Fruit fly (Drosophila melanogaster) whole organism, pupa: Measurements from ENCODE around the gene CG46339.

Source experiments
- CG14655 ChIP-seq: fragments of 200-800 bp; sonication (Bioruptor generic); optimal IDR thresholded peaks from 3 replicates; lab custom pipeline; 2017; ENCODE audit warnings: mild to moderate bottlenecking, missing biosample characterization, missing genetic modification reagents, missing genetic modification characterization
- CG32121 ChIP-seq: fragments of 200-800 bp; sonication (Bioruptor generic); IDR thresholded peaks from 2 replicates; pipeline ENCODE4 v1.3.6; 2022; ENCODE audit warnings: missing biosample characterization, missing genetic modification characterization
- D1 ChIP-seq: fragments of 200-800 bp; sonication (Bioruptor generic); optimal IDR thresholded peaks from 2 replicates; lab custom pipeline; 2018; ENCODE audit warnings: missing biosample characterization, mild to moderate bottlenecking, missing genetic modification characterization, moderate library complexity
- EcR ChIP-seq: fragments of 200-800 bp; sonication (Bioruptor generic); optimal IDR thresholded peaks from 3 replicates; lab custom pipeline; 2019; ENCODE audit warnings: missing biosample characterization, missing genetic modification characterization, mild to moderate bottlenecking, moderate library complexity, missing genetic modification reagents
- Pif1B ChIP-seq: fragments of 200-800 bp; sonication (Bioruptor generic); optimal IDR thresholded peaks from 3 replicates; lab custom pipeline; 2016; ENCODE audit warnings: missing biosample characterization, missing genetic modification characterization

- no peak for TF ChIP-seq CG32121 (GFP tag; lab: Robert Waterston, UW)
- TF ChIP-seq Pif1B (GFP tag; lab: Kevin White, UChicago) = no peak
- TF ChIP-seq D1 (tag; lab: Kevin White, UChicago) = no peak
- TF ChIP-seq EcR (GFP tag; lab: Kevin White, UChicago) = no peak
- no peak for TF ChIP-seq CG14655 (GFP tag; lab: Kevin White, UChicago)
Observed at dm6 chr3R:26887155-26887554, 28.4 kb upstream of the CG46339 start.
